Fruit fly (Drosophila melanogaster): ENCODE data around the gene Elp1.
A peak's percentile ranks its signal among the peaks of the same experiment; 100 is the strongest.

Elp1 gene

dm6 chr3R:11648356-11649355 lies 2.1 kb upstream of the Elp1 start (continued):
- TF ChIP-seq p53 (GFP tag; optimal IDR thresholded peaks at IDR 0.05), result no peak
- no peak for TF ChIP-seq nerfin-2 (GFP tag; IDR thresholded peaks at IDR 0.05; ENCODE audit: partially characterized antibody)
- TF ChIP-seq nau (GFP tag; optimal IDR thresholded peaks at IDR 0.05), result no peak
- TF ChIP-seq zf30C (GFP tag; optimal IDR thresholded peaks at IDR 0.05), result no peak
- no peak for TF ChIP-seq toy (GFP tag; IDR thresholded peaks at IDR 0.05)
- no peak for TF ChIP-seq CG13424 (tag; optimal IDR thresholded peaks at IDR 0.05)
- TF ChIP-seq klu (GFP tag; IDR thresholded peaks at IDR 0.05), result 0 out of 2 replicates have a peak, but pooled peaks have one; percentile 38
- peak; percentile 13 for TF ChIP-seq sens (GFP tag)
- no peak for TF ChIP-seq Dip2 (GFP tag; IDR thresholded peaks at IDR 0.05)
- TF ChIP-seq mam (GFP tag; optimal IDR thresholded peaks at IDR 0.05), result no peak
- no peak for TF ChIP-seq CG2120 (GFP tag; optimal IDR thresholded peaks at IDR 0.05)
- TF ChIP-seq CG12769 (tag; optimal IDR thresholded peaks at IDR 0.05), result peak; percentile 84
- peak; percentile 37 to 83 for TF ChIP-seq Trl (optimal IDR thresholded peaks at IDR 0.05)
- no peak for TF ChIP-seq Trl (GFP tag; optimal IDR thresholded peaks at IDR 0.05)
- TF ChIP-seq CG8388 (GFP tag; optimal IDR thresholded peaks at IDR 0.05), result peak; percentile 35
- TF ChIP-seq CG6175 (GFP tag; IDR thresholded peaks at IDR 0.05), result peak; percentile 53; the same call in 1 of the 3 replicates
- peak in 1 of 2 experiments; percentile 25 for TF ChIP-seq Pdp1 (GFP tag; optimal IDR thresholded peaks at IDR 0.05)
- TF ChIP-seq cg (GFP tag; optimal IDR thresholded peaks at IDR 0.05), result peak; percentile 81
- TF ChIP-seq CrebB (tag; optimal IDR thresholded peaks at IDR 0.05), result peak; percentile 25
- no peak for TF ChIP-seq gce (GFP tag; IDR thresholded peaks at IDR 0.05)
- no peak for TF ChIP-seq CG10274 (GFP tag; optimal IDR thresholded peaks at IDR 0.05)
- peak; percentile 18 for TF ChIP-seq HHEX (GFP tag; optimal IDR thresholded peaks at IDR 0.05)
- TF ChIP-seq stc (GFP tag; IDR thresholded peaks at IDR 0.05), result no peak
- no peak for TF ChIP-seq Mes4 (GFP tag; optimal IDR thresholded peaks at IDR 0.05)
- peak; percentile 25 for TF ChIP-seq ash1 (GFP tag; optimal IDR thresholded peaks at IDR 0.05)
- TF ChIP-seq fd64A (GFP tag; optimal IDR thresholded peaks at IDR 0.05), result no peak
- TF ChIP-seq CG1024 (GFP tag; IDR thresholded peaks at IDR 0.05), result no peak
- no peak for TF ChIP-seq jumu (GFP tag; optimal IDR thresholded peaks at IDR 0.05)
- peak; percentile 94 for TF ChIP-seq crol (GFP tag; IDR thresholded peaks at IDR 0.05)
- TF ChIP-seq hkb (optimal IDR thresholded peaks at IDR 0.05), result no peak
- TF ChIP-seq hkb (GFP tag; IDR thresholded peaks at IDR 0.05), result peak; percentile 20; the same call in 1 of the 2 replicates
- no peak for TF ChIP-seq CG6683 (GFP tag; optimal IDR thresholded peaks at IDR 0.05)
- peak; percentile 33 for TF ChIP-seq Fer1 (GFP tag; optimal IDR thresholded peaks at IDR 0.05)
- TF ChIP-seq sqz (GFP tag; optimal IDR thresholded peaks at IDR 0.05), result no peak
- TF ChIP-seq zfh2 (GFP tag; optimal IDR thresholded peaks at IDR 0.05), result no peak
- TF ChIP-seq Vsx1 (GFP tag; optimal IDR thresholded peaks at IDR 0.05), result no peak
- TF ChIP-seq Deaf1 (tag; optimal IDR thresholded peaks at IDR 0.05), result peak; percentile 61
- TF ChIP-seq CG1832 (GFP tag; optimal IDR thresholded peaks at IDR 0.05), result peak; percentile 57
- TF ChIP-seq CG34224 (GFP tag; IDR thresholded peaks at IDR 0.05; ENCODE audit: partially characterized antibody), result peak; percentile 14; the same call in 1 of the 3 replicates
- peak; percentile 98 for TF ChIP-seq Elba2 (GFP tag; optimal IDR thresholded peaks at IDR 0.05)
- TF ChIP-seq usp (GFP tag; optimal IDR thresholded peaks at IDR 0.05), result no peak
- no peak for TF ChIP-seq CG17612 (GFP tag; IDR thresholded peaks at IDR 0.05)
- TF ChIP-seq CG3838 (GFP tag; optimal IDR thresholded peaks at IDR 0.05), result no peak
- TF ChIP-seq Hr78 (GFP tag; optimal IDR thresholded peaks at IDR 0.05), result peak in 1 of 2 experiments; percentile 48
- TF ChIP-seq CG10462 (GFP tag; optimal IDR thresholded peaks at IDR 0.05), result no peak
- TF ChIP-seq h (optimal IDR thresholded peaks at IDR 0.05), result no peak
- TF ChIP-seq CG12071 (GFP tag; optimal IDR thresholded peaks at IDR 0.05), result no peak
- TF ChIP-seq sd (tag; optimal IDR thresholded peaks at IDR 0.05), result peak; percentile 87
- no peak; the same call in 1 of the 2 replicates for TF ChIP-seq Rfx (GFP tag; IDR thresholded peaks at IDR 0.05)
